Worm (Caenorhabditis elegans): ENCODE data around the gene F11D11.22.

DNA sequence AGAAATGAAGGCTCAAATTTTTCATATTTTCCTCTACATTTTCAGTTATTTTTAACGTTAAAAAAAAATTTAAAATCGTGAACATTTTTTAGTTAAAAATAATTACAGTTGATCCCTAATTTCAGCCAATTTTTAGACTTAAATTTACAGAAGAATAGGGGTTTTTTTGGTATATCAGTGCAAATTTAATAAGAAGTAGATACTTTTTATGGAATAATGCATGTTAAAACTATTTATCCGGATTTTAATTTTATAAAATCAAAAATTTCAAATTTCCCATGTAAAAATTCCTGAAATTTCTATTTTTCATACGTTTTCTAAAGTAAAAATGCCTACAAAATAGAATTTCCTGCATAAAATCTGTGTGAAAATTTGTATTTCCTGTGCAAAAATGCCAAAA is 38.1 kb upstream of the F11D11.22 start:
- TF ChIP-seq ref-1 (GFP tag; conservative IDR thresholded peaks at IDR 0.05) = no peak
- no peak for TF ChIP-seq ztf-23 (GFP tag; IDR thresholded peaks at IDR 0.05)
